Worm (Caenorhabditis elegans) whole organism, young adult: ENCODE measurements around the gene F28C6.9.

Experiments used
- D2030.7 ChIP-seq: fragments of 200-800 bp; sonication (Bioruptor generic); IDR thresholded peaks from 2 replicates; pipeline ENCODE4 v1.3.6; 2022; ENCODE audit warnings: missing genetic modification reagents, missing genetic modification characterization, missing compliant biosample characterization
- F57C9.4 ChIP-seq: sonication (generic microtip); optimal IDR thresholded peaks from 2 replicates; lab custom pipeline; 2017; ENCODE audit warnings: mild to moderate bottlenecking, missing genetic modification characterization, missing compliant biosample characterization
- akir-1 ChIP-seq: fragments of 200-800 bp; sonication (Bioruptor generic); optimal IDR thresholded peaks from 2 replicates; lab custom pipeline; 2018; ENCODE audit warnings: mild to moderate bottlenecking, missing genetic modification characterization, moderate library complexity, missing compliant biosample characterization
- atf-7 ChIP-seq: sonication (generic microtip); optimal IDR thresholded peaks from 2 replicates; lab custom pipeline; 2017; ENCODE audit warnings: mild to moderate bottlenecking, missing genetic modification characterization, missing compliant biosample characterization
- cebp-2 ChIP-seq: fragments of 200-800 bp; sonication (Bioruptor generic); IDR thresholded peaks from 2 replicates; pipeline ENCODE4 v1.3.6; 2022; ENCODE audit warnings: missing genetic modification characterization, missing compliant biosample characterization
- ceh-58 ChIP-seq: fragments of 200-800 bp; sonication (Bioruptor generic); IDR thresholded peaks from 2 replicates; pipeline ENCODE4 v1.3.6; 2022; ENCODE audit warnings: missing genetic modification characterization, missing compliant biosample characterization
- egrh-3 ChIP-seq: fragments of 200-800 bp; sonication (Bioruptor generic); IDR thresholded peaks from 2 replicates; pipeline ENCODE4 v1.3.6; 2022; ENCODE audit warnings: missing genetic modification reagents, missing genetic modification characterization, missing compliant biosample characterization
- hsf-1 ChIP-seq: fragments of 200-800 bp; sonication (Bioruptor generic); IDR thresholded peaks from 2 replicates; pipeline ENCODE4 v1.3.6; 2022; ENCODE audit warnings: missing genetic modification reagents, missing genetic modification characterization, missing compliant biosample characterization
- lin-40 ChIP-seq: sonication (generic microtip); optimal IDR thresholded peaks from 2 replicates; lab custom pipeline; 2016; ENCODE audit warnings: missing genetic modification characterization, mild to moderate bottlenecking, missing compliant biosample characterization, missing genotype, missing genetic modification reagents
- lin-54 ChIP-seq: fragments of 200-800 bp; sonication (Bioruptor generic); optimal IDR thresholded peaks from 2 replicates; lab custom pipeline; 2018; ENCODE audit warnings: mild to moderate bottlenecking, missing genetic modification characterization, missing compliant biosample characterization
- mel-28 ChIP-seq: sonication (generic microtip); optimal IDR thresholded peaks from 2 replicates; lab custom pipeline; 2016; ENCODE audit warnings: borderline replicate concordance, mild to moderate bottlenecking, missing genetic modification characterization, missing compliant biosample characterization
- nfya-2 ChIP-seq: fragments of 200-800 bp; sonication (Bioruptor generic); IDR thresholded peaks from 2 replicates; pipeline ENCODE4 v1.3.6; 2022; ENCODE audit warnings: missing genetic modification reagents, missing genetic modification characterization, missing compliant biosample characterization
- ztf-26 ChIP-seq: sonication (generic microtip); optimal IDR thresholded peaks from 2 replicates; lab custom pipeline; 2017; ENCODE audit warnings: missing genetic modification characterization, missing compliant biosample characterization

ce11 chrII:8585036-8585627, 24.9 kb downstream of the F28C6.9 start, which contains the start of gene F54C9.11:
- no peak for TF ChIP-seq hsf-1
- no peak for TF ChIP-seq nfya-2 (GFP tag; lab: Robert Waterston, UW)
- no peak for TF ChIP-seq ztf-26 (tag; lab: Kevin White, UChicago)
- TF ChIP-seq egrh-3 (GFP tag; lab: Robert Waterston, UW), result no peak
- no peak for TF ChIP-seq D2030.7
- TF ChIP-seq lin-40 (tag; lab: Kevin White, UChicago), result no peak
- no peak for TF ChIP-seq atf-7 (tag; lab: Kevin White, UChicago)
- no peak for TF ChIP-seq mel-28 (tag; lab: Kevin White, UChicago)
- no peak for TF ChIP-seq F57C9.4 (tag; lab: Kevin White, UChicago)
- TF ChIP-seq lin-54, result no peak
- TF ChIP-seq ceh-58 (GFP tag; lab: Robert Waterston, UW), result no peak
- no peak for TF ChIP-seq akir-1 (GFP tag; lab: Kevin White, UChicago)
- TF ChIP-seq cebp-2 (GFP tag; lab: Robert Waterston, UW), result no peak
